Fruit fly (Drosophila melanogaster) whole organism, embryonic: ENCODE results near the gene apolpp.
A peak's percentile ranks its signal among the peaks of the same experiment; 100 is the strongest.

ENCODE experiments used
- CG10209 ChIP-seq: fragments of 200-800 bp; sonication (Bioruptor generic); optimal IDR thresholded peaks from 3 replicates; lab custom pipeline; 2017; ENCODE audit warnings: missing biosample characterization, mild to moderate bottlenecking, missing genetic modification characterization, missing genetic modification reagents
- CG10274 ChIP-seq: fragments of 200-800 bp; sonication (Bioruptor generic); optimal IDR thresholded peaks from 3 replicates; lab custom pipeline; 2017; ENCODE audit warnings: missing biosample characterization, mild to moderate bottlenecking, missing genetic modification characterization
- CG10979 ChIP-seq: fragments of 200-800 bp; sonication (Bioruptor generic); optimal IDR thresholded peaks from 2 replicates; lab custom pipeline; 2018; ENCODE audit warnings: missing biosample characterization, mild to moderate bottlenecking, missing genetic modification characterization, moderate library complexity
- CG12769 ChIP-seq: fragments of 200-800 bp; sonication (Bioruptor generic); optimal IDR thresholded peaks from 2 replicates; lab custom pipeline; 2019; ENCODE audit warnings: missing biosample characterization, mild to moderate bottlenecking, missing genetic modification characterization, moderate library complexity
- CG13287 ChIP-seq: fragments of 200-800 bp; sonication (Bioruptor generic); IDR thresholded peaks from 2 replicates; pipeline ENCODE4 v1.3.6; 2022; ENCODE audit warnings: missing biosample characterization, missing genetic modification characterization; ENCODE audit not compliant: partially characterized antibody
- CG13624 ChIP-seq: fragments of 200-800 bp; sonication (Bioruptor generic); optimal IDR thresholded peaks from 2 replicates; lab custom pipeline; 2016; ENCODE audit warnings: missing biosample characterization, missing genetic modification characterization
- CG14667 ChIP-seq: fragments of 200-800 bp; sonication (Bioruptor generic); IDR thresholded peaks from 2 replicates; pipeline ENCODE4 v1.3.6; 2022; ENCODE audit warnings: missing biosample characterization, missing genetic modification characterization
- CG14860 ChIP-seq: fragments of 200-800 bp; sonication (Bioruptor generic); IDR thresholded peaks from 3 replicates; pipeline ENCODE4 v1.3.6; 2022; ENCODE audit warnings: missing biosample characterization, missing genetic modification characterization; ENCODE audit not compliant: partially characterized antibody
- CG15696 ChIP-seq: fragments of 200-800 bp; sonication (Bioruptor generic); optimal IDR thresholded peaks from 2 replicates; lab custom pipeline; 2019; ENCODE audit warnings: missing biosample characterization, mild to moderate bottlenecking, missing genetic modification characterization, moderate library complexity
- CG18262 ChIP-seq: fragments of 200-800 bp; optimal IDR thresholded peaks from 3 replicates; lab custom pipeline; 2019; ENCODE audit warnings: missing biosample characterization, mild to moderate bottlenecking, missing genetic modification characterization, moderate library complexity
- CG18599 ChIP-seq: fragments of 200-800 bp; sonication (Bioruptor generic); optimal IDR thresholded peaks from 3 replicates; lab custom pipeline; 2017; ENCODE audit warnings: missing biosample characterization, missing genetic modification characterization, mild to moderate bottlenecking, moderate library complexity, missing genetic modification reagents
- CG2875 ChIP-seq: fragments of 200-800 bp; sonication (Bioruptor generic); optimal IDR thresholded peaks from 2 replicates; lab custom pipeline; 2017; ENCODE audit warnings: missing biosample characterization, mild to moderate bottlenecking, missing genetic modification characterization, missing genetic modification reagents
- CG31224 ChIP-seq: fragments of 200-800 bp; sonication (Bioruptor generic); IDR thresholded peaks from 2 replicates; pipeline ENCODE4 v1.3.6; 2022; ENCODE audit warnings: missing biosample characterization, missing genetic modification characterization
- CG33213 ChIP-seq: fragments of 200-800 bp; sonication (Bioruptor generic); optimal IDR thresholded peaks from 3 replicates; lab custom pipeline; 2016; ENCODE audit warnings: missing biosample characterization, missing genetic modification characterization
- CG3847 ChIP-seq: fragments of 200-800 bp; sonication (Bioruptor generic); IDR thresholded peaks from 2 replicates; pipeline ENCODE4 v1.3.6; 2022; ENCODE audit warnings: missing biosample characterization, missing genetic modification characterization
- CG6854 ChIP-seq: fragments of 200-800 bp; sonication (Bioruptor generic); optimal IDR thresholded peaks from 3 replicates; lab custom pipeline; 2017; ENCODE audit warnings: missing biosample characterization, mild to moderate bottlenecking, missing genetic modification characterization
- HLH4C ChIP-seq: fragments of 200-800 bp; sonication (Bioruptor generic); IDR thresholded peaks from 3 replicates; pipeline ENCODE4 v1.3.6; 2022; ENCODE audit warnings: missing biosample characterization, missing genetic modification characterization; ENCODE audit not compliant: partially characterized antibody
- MESR4 ChIP-seq: fragments of 200-800 bp; sonication (Bioruptor generic); optimal IDR thresholded peaks from 2 replicates; lab custom pipeline; 2018; ENCODE audit warnings: missing biosample characterization, mild to moderate bottlenecking, missing genetic modification characterization, moderate library complexity
- Meics ChIP-seq: fragments of 200-800 bp; sonication (Bioruptor generic); optimal IDR thresholded peaks from 2 replicates; lab custom pipeline; 2017; ENCODE audit warnings: missing biosample characterization, mild to moderate bottlenecking, missing genetic modification characterization
- NK7.1 ChIP-seq: fragments of 200-800 bp; sonication (Bioruptor generic); optimal IDR thresholded peaks from 3 replicates; lab custom pipeline; 2016; ENCODE audit warnings: missing biosample characterization, missing genetic modification characterization
- Pdp1 ChIP-seq, 2 experiments: fragments of 200-800 bp; sonication (Bioruptor generic); optimal IDR thresholded peaks; 3 replicates each; lab custom pipeline; 2016; ENCODE audit warnings: missing biosample characterization in 2 of 2, missing genetic modification characterization in 2 of 2, mild to moderate bottlenecking in 1 of 2, moderate library complexity in 1 of 2
- Rx ChIP-seq: fragments of 200-800 bp; sonication (Bioruptor generic); IDR thresholded peaks from 2 replicates; pipeline ENCODE4 v1.3.6; 2022; ENCODE audit warnings: missing biosample characterization, missing genetic modification characterization
- Trl ChIP-seq, 3 experiments: fragments of >200 bp in 2 of 3; fragments of 200-800 bp in 1 of 3; sonication (Bioruptor generic) in 1 of 3; optimal IDR thresholded peaks; 2 replicates in 1 of 3; 3 replicates in 2 of 3; lab custom pipeline; 2016 to 2017; ENCODE audit warnings: missing biosample characterization in 1 of 3, missing genetic modification characterization in 1 of 3
- ac ChIP-seq: fragments of 200-800 bp; sonication (Bioruptor generic); optimal IDR thresholded peaks from 3 replicates; lab custom pipeline; 2017; ENCODE audit warnings: missing biosample characterization, mild to moderate bottlenecking, missing genetic modification characterization
- amos ChIP-seq: fragments of 200-800 bp; sonication (Bioruptor generic); IDR thresholded peaks from 2 replicates; pipeline ENCODE4 v1.3.6; 2022; ENCODE audit warnings: missing biosample characterization, missing genetic modification characterization; ENCODE audit not compliant: partially characterized antibody
- corto ChIP-seq: fragments of 200-800 bp; sonication (Bioruptor generic); optimal IDR thresholded peaks from 2 replicates; lab custom pipeline; 2016; ENCODE audit warnings: missing biosample characterization, mild to moderate bottlenecking, missing genetic modification characterization, moderate library complexity
- crol ChIP-seq: fragments of 200-800 bp; sonication (Bioruptor generic); IDR thresholded peaks from 2 replicates; pipeline ENCODE4 v1.3.6; 2022; ENCODE audit warnings: missing biosample characterization, missing genetic modification characterization
- disco-r ChIP-seq: fragments of 200-800 bp; sonication (Bioruptor generic); optimal IDR thresholded peaks from 2 replicates; lab custom pipeline; 2016; ENCODE audit warnings: missing biosample characterization, missing genetic modification characterization
- ken ChIP-seq: fragments of 200-800 bp; sonication (Bioruptor generic); IDR thresholded peaks from 3 replicates; pipeline ENCODE4 v1.3.6; 2022; ENCODE audit warnings: missing biosample characterization, missing genetic modification characterization
- lilli ChIP-seq: fragments of 200-800 bp; sonication (Bioruptor generic); optimal IDR thresholded peaks from 3 replicates; lab custom pipeline; 2016; ENCODE audit warnings: missing biosample characterization, missing genetic modification characterization
- lola ChIP-seq, 3 experiments: fragments of >200 bp in 2 of 3; fragments of 200-800 bp in 1 of 3; sonication (Bioruptor generic) in 1 of 3; optimal IDR thresholded peaks; 2 replicates each; lab custom pipeline; 2017 to 2019; ENCODE audit warnings: missing biosample characterization in 3 of 3, missing genetic modification characterization in 3 of 3, mild to moderate bottlenecking in 1 of 3, moderate library complexity in 1 of 3
- mld ChIP-seq: fragments of 200-800 bp; sonication (Bioruptor generic); IDR thresholded peaks from 3 replicates; pipeline ENCODE4 v1.3.6; 2022; ENCODE audit warnings: missing biosample characterization, missing genetic modification characterization; ENCODE audit not compliant: partially characterized antibody
- pb ChIP-seq: fragments of 200-800 bp; sonication (Bioruptor generic); optimal IDR thresholded peaks from 3 replicates; lab custom pipeline; 2016; ENCODE audit warnings: missing biosample characterization, missing genetic modification characterization
- pfk ChIP-seq: fragments of 200-800 bp; sonication (Bioruptor generic); optimal IDR thresholded peaks from 2 replicates; lab custom pipeline; 2018; ENCODE audit warnings: missing biosample characterization, mild to moderate bottlenecking, missing genetic modification characterization, moderate library complexity
- pros ChIP-seq: fragments of 200-800 bp; sonication (Bioruptor generic); optimal IDR thresholded peaks from 3 replicates; lab custom pipeline; 2019; ENCODE audit warnings: missing biosample characterization, mild to moderate bottlenecking, missing genetic modification characterization, moderate library complexity

Gene apolpp

DNA sequence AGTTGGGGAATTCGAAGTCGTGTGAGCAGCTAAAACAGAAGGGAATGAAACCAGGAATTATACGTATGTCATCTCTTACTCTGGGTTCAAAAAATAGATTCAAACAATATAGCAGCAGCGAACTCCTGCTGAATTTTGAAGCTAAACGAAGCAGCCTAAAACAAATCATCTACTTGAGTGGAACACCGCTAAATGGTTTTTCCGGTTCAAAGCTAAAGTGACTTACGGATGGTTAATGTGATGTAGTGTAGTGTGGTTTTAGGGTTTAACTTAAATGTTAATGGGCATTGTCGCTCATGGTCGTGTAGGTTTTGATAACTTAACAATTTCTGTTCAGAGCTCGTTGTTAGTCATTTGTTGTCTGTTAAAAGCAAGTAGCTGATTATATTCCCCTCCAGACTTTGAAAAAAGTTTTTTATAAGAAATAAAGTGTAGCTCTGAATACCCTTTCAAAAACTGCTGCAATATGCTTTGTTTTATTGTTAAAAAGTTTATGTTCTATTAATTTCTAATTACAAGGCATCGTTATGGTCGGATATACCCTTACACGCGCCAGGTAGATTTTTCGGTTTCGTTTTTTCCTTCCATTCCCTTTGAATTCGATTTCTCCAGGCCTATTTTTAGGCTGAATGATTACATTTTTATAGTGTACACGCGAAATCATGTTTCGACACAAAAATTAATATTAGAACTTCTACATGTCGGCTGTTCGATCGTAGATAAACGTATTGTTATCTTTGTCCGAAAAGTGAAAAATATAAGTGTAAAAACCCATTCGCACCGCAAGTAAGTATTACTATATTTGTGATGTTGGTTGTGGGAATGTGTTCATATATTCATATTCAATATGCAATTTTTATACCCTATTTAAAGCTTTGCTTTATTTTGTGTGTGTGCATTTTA is 52.3 kb downstream of the apolpp start (continued):
- TF ChIP-seq CG13624 (GFP tag; lab: Kevin White, UChicago) (peak; percentile 91), mld (GFP tag; lab: Robert Waterston, UW) (no peak), lola (GFP tag; optimal IDR thresholded peaks at IDR 0.05; lab: Kevin White, UChicago) (peak in 1 of 3 experiments; percentile 93), CG10209 (GFP tag; lab: Kevin White, UChicago) (peak; percentile 94), Rx (GFP tag; lab: Robert Waterston, UW) (no peak), CG14860 (GFP tag; lab: Robert Waterston, UW) (no peak), CG3847 (GFP tag; lab: Robert Waterston, UW) (no peak), ken (GFP tag; lab: Robert Waterston, UW) (no peak; the same call in 2 of the 3 replicates), ac (GFP tag; lab: Kevin White, UChicago) (peak; percentile 52), CG15696 (tag; lab: Kevin White, UChicago) (peak; percentile 83), CG14667 (GFP tag; lab: Robert Waterston, UW) (no peak), corto (GFP tag; lab: Kevin White, UChicago) (peak; percentile 66), lilli (peak; percentile 97), CG13287 (GFP tag; lab: Robert Waterston, UW) (no peak; the same call in 1 of the 2 replicates), CG2875 (GFP tag; lab: Kevin White, UChicago) (peak; percentile 92), CG18599 (no peak), CG33213 (GFP tag; lab: Kevin White, UChicago) (peak; percentile 85), CG10274 (GFP tag; lab: Kevin White, UChicago) (peak; percentile 75), HLH4C (GFP tag; lab: Robert Waterston, UW) (no peak), pfk (GFP tag; lab: Kevin White, UChicago) (peak; percentile 67), pros (GFP tag; lab: Kevin White, UChicago) (no peak), CG10979 (tag; lab: Kevin White, UChicago) (peak; percentile 94), pb (GFP tag; lab: Kevin White, UChicago) (peak; percentile 83), CG6854 (GFP tag; lab: Kevin White, UChicago) (peak; percentile 83), MESR4 (peak; percentile 40), crol (GFP tag; lab: Robert Waterston, UW) (no peak), CG31224 (no peak), amos (GFP tag; lab: Robert Waterston, UW) (no peak), CG12769 (peak; percentile 86), NK7.1 (GFP tag; lab: Kevin White, UChicago) (peak; percentile 89), CG18262 (tag; lab: Kevin White, UChicago) (peak; percentile 96), Trl (optimal IDR thresholded peaks at IDR 0.05; lab: Kevin White, UChicago) (no peak), Trl (GFP tag; optimal IDR thresholded peaks at IDR 0.05; lab: Kevin White, UChicago) (peak; percentile 94)

DNA sequence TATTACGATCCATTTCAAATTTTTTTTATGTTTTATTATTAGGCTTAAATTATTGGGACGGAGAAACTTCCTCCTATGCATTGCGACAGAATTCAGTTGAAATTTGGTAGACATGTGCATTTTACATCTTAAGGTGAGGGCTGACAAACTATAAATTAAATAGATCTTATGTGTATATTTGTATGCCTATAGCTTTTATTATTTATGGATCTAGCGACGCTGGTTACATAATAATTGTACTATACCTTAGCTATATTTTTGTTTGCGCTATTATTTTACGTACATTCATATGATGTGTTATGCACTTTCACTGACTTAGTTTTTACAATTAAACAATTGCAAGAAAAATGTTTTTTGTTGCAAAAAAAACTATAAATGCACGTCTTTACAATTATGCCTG is 54.5 kb downstream of the apolpp start:
- no peak for TF ChIP-seq Meics (GFP tag; lab: Kevin White, UChicago)
- TF ChIP-seq disco-r, result no peak
- peak in 1 of 2 experiments; percentile 59 for TF ChIP-seq Pdp1 (GFP tag; optimal IDR thresholded peaks at IDR 0.05; lab: Kevin White, UChicago)
